Worm (Caenorhabditis elegans) whole organism, dauer: ENCODE data around the gene ZK1307.1.

Experiments used
- unc-62 ChIP-seq: sonication (generic microtip); optimal IDR thresholded peaks from 2 replicates; lab custom pipeline; 2017; ENCODE audit warnings: missing biosample characterization, missing genetic modification reagents, missing genetic modification characterization

The ZK1307.1 gene

DNA sequence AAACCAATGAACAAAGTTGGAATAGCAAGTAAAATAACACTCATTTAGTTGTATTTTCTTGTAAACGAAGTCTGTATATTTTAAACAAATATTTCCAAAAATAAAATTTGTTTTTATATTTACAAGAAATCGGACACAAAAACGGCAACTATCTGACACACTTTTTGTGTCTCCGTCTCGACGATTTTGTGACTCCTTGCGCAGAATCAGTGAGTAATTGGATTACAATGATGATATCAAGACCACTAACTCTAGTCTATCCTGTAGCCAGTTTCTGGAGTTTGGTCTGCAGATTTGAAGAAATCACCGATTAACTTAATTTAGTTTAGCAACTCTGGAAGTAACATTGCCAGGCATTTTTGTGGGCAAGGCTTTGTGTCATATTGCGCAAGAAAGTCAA, 7.4 kb upstream of the ZK1307.1 start, which contains the start of gene cyp-13A10:
cyp-13A10 (minus strand) TSS at position 88 of the 400 bp plus-strand sequence.
- TF ChIP-seq unc-62: no peak

DNA sequence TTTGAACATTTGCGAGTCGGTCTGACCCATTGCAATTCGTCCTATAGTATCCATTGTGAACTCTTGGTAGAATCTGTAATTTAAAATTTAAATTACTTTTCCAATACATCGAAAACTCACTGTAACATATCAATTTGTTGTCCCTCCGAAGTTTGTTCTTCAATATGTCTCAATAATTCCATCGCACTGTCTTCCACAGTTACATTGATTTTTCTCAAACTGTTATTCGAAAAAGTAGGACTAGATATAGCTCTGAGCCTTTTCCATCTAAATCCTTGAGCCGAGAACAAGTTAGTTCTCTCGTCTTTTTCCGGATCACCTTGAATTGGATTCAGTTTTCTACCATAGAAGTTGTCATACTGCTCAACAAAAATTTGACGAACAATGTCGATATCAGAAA, 6.8 kb upstream of the ZK1307.1 start:
- no peak for TF ChIP-seq unc-62

ce11 chrII:9660379-9660778, 5.0 kb upstream of the ZK1307.1 start, which contains the start of gene ZK1320.3:
Gene ZK1320.3 (minus strand): TSS chrII:9660419.
- no peak for TF ChIP-seq unc-62

DNA sequence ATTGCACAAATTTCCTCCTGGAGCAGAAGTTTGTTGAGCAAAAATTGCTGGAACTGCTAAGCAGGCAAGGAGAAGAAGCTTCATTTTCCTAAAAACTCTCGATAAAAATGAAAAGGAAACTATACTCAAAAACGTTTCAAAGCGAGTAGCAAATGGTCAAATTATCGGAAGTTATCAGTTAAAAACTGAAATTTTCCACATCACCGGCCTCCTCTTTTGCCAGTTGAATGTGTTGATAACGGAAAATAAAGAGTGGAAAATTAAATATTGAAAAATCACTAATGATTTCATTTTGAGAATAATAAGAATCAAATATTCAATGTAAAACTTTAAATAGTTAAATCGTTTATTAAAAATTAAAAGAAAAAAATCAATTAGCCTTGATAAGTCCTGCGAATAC, 3.5 kb upstream of the ZK1307.1 start, which contains the start of gene ZK1320.2:
ZK1320.2 (minus strand) TSS at position 88 of the 400 bp plus-strand sequence.
- TF ChIP-seq unc-62: no peak

ce11 chrII:9656210-9656755, 903 bp upstream of the ZK1307.1 start, which contains the start of gene gstk-1:
Gene gstk-1 (plus strand): TSS chrII:9656705.
- no peak for TF ChIP-seq unc-62

DNA sequence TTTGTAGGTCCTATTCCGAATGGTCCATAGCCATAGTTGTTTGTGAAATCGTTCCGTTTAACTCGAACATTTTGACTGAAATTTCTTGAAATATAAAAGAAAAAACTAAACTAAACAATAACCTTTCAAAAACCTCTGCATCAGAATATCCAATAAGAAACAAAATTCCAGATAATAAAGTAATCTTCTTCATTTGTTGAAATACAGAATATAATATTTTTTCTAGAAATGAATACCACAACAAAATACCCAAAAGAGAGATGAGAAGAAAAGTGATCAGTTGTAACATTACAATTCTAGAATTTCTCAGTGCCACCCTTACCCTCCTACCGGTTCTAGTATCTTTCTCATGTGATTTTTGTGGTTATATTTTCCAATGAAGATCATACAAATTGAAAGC, 1.7 kb downstream of the ZK1307.1 start, which contains the start of gene ZK1307.2:
ZK1307.2 (minus strand) TSS at position 274 of the 400 bp plus-strand sequence.
- no peak for TF ChIP-seq unc-62

DNA sequence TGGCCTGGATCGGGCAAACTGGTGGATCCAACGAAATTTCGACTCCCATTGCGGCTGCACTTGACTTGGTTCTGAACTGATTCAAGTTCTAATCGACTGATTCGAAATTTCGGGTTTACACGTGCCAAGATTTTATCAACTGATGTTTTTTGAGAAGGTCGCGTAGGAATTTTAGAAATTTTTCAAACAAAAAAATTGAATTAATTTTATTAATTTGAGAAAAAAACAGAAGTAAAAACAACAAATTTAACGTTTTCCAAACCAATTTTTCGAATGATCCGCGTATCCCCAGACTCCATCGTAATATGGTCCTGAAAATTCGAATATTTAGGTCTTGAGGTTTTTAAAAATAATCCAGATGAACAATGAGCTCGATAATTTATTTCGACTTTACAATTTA, 2.5 kb downstream of the ZK1307.1 start, which contains the start of gene ZK1307.3:
ZK1307.3 (minus strand) TSS at position 101 of the 400 bp plus-strand sequence.
- no peak for TF ChIP-seq unc-62

DNA sequence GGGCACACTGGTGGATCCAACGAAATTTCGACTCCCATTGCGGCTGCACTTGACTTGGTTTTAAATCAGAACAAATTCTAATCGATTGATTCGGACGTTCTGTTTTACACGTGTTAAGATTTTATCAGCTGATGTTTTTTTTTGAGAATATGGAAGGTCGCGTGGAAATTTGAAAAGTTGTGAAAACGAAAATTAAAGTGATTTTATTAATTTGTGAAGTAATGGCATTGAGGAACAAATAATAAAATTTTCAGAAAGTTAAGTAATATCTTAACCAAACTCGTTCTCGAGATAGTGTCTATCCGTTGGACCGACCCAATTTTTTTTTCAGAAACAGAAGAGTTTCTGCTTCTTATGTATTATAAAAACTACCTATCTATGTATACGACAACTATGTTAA, 3.7 kb downstream of the ZK1307.1 start, which contains the start of gene ZK1307.4:
ZK1307.4 (minus strand) TSS at position 101 of the 400 bp plus-strand sequence.
- no peak for TF ChIP-seq unc-62

DNA sequence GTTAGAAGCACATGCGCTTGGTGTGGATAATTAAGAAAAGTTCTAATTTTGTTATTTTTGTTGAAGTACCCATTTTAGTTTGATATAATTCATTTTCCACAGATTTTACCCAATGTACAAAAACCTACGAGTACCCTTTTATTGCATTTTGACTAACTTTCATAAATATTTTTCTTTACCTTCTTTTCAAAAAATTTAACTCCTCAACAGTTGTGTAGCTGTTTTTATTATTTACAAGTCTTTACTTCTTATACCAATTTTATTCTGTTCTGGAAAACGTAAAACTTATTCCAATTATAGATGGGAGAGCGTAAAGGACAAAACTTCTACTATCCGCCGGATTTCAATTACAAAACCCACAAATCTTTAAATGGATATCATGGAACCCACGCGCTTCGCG, 6.2 kb downstream of the ZK1307.1 start, which contains the start of gene ZK1307.9:
ZK1307.9 (plus strand) TSS at position 301 of the 400 bp plus-strand sequence.
- no peak for TF ChIP-seq unc-62

- TF ChIP-seq unc-62: no peak
Observed at ce11 chrII:9646928-9647838, 8.2 kb downstream of the ZK1307.1 start, which contains the start of gene sqv-8. Gene sqv-8 (plus strand): TSS chrII:9646978.

ce11 chrII:9646122-9646555, 9.2 kb downstream of the ZK1307.1 start:
- TF ChIP-seq unc-62: no peak

- TF ChIP-seq unc-62: no peak
Observed at ce11 chrII:9644940-9645634, 10.3 kb downstream of the ZK1307.1 start.

DNA sequence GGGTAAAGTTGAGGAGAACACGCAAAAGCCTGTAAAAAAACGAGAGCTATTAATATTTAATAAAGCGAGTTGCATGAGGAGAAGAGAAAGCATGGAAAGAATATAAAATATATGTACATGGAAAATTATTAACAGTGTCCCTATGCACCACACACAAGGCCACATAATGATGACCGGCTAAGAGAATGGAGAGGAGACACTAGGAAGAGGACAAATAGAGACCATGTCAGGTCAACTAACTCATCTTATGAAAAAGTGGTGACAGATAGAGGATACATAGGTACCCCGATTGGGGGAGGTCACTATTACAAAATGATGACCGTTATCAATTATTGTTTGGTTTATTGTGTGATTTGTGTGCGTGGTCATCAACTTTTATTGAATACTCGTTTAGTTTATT, 10.9 kb downstream of the ZK1307.1 start, which contains the start of gene fzr-1:
fzr-1 (minus strand) TSS at position 29 of the 400 bp plus-strand sequence.
- TF ChIP-seq unc-62: no peak

DNA sequence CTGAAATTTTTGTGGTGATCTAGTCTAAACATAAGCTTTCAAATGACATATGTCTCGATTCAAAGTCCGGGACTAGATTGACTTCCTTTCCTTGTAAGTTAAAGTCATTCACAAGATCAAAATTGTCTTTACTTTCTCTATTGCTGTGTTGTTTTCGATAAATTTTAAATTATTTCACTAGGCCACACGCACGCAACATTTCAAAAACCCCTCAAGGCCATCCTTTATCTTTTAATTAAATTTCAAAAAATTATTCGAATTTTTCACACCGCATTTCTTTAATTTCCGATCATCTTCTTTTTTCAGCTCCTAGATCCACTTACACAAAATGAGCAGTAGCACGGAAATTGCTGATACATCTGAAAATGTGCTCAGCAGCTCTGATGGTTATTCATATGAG, 19.1 kb downstream of the ZK1307.1 start, which contains the start of gene ZK1307.7:
ZK1307.7 (plus strand) TSS at position 301 of the 400 bp plus-strand sequence.
- TF ChIP-seq unc-62: no peak

DNA sequence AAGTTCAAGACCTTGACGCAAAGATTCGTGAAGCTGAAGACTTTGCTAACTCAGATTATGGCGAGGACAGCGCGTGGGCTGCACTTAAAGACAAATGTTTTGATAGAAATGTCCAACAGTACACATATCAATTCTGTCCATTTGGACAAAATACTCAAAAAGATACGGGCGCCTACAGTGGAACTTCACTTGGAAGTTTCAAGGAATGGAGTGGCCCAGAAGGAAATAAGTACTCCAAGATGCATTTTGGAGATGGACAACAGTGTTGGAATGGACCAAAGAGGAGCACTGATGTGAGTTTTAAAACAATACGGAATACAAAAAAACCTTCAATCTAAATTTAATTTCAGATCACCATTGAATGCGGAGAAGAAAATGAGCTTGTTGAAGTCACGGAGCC, 29.4 kb downstream of the ZK1307.1 start:
- no peak for TF ChIP-seq unc-62

- TF ChIP-seq unc-62: no peak
Observed at ce11 chrII:9624110-9624695, 31.2 kb downstream of the ZK1307.1 start, which contains the start of the genes dnj-20 and ZK1307.8. Gene dnj-20 (minus strand): TSS chrII:9624176. Gene ZK1307.8 (plus strand): TSS chrII:9624613.
